Worm (Caenorhabditis elegans): ENCODE data around the gene srz-9.

Gene srz-9

DNA sequence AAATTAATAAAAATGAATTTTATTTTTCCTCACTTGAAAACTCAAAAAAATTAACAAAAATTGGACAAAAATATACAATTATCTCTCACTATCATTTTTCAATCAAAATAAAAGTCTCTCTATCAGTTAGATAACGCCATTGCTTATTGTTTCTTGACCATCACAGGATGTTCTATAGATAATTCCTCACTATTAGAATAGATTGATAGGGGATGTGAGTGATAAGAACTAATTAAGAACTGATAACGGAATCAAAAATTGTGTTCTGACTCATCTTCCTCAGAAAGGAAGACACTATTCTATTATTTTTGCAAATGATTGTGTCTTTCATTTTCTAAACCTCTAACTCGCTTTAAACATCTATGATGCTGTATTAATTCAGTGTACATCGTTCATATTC lies 25.3 kb downstream of the srz-9 start:
- TF ChIP-seq ama-1 (optimal IDR thresholded peaks at IDR 0.05), result no peak
- TF ChIP-seq elt-3 (tag; optimal IDR thresholded peaks at IDR 0.05), result peak in 1 of 3 experiments; percentile 51
- TF ChIP-seq pqm-1 (tag; optimal IDR thresholded peaks at IDR 0.05), result peak; percentile 87
- no peak for TF ChIP-seq ceh-28 (tag; optimal IDR thresholded peaks at IDR 0.05)
- peak; percentile 31 for TF ChIP-seq jun-1 (tag; optimal IDR thresholded peaks at IDR 0.05)
- TF ChIP-seq elt-2 (tag; optimal IDR thresholded peaks at IDR 0.05), result peak; percentile 75

DNA sequence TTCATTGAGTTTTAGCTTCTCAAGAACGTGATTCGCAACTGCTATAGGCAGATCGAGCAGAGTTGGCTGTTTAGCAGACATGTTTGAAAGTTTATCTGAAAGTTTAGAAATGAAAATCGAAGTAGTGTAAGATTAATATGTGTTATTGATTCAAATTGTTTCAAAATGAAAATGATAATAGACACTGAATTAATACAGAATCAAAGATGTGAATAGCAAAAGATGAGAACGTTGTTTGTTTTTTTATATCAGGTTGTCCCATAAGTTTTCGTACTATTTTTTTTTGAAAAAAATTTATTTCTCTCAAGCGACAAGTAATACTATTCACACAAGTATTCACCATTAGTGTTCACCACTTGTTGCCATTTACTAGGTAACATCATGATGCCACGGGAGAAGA lies 29.3 kb downstream of the srz-9 start, which contains the start of gene fbxa-36:
fbxa-36 (minus strand) TSS at position 101 of the 400 bp plus-strand sequence.
- TF ChIP-seq nhr-11 (tag; optimal IDR thresholded peaks at IDR 0.05) (no peak), nhr-28 (tag; optimal IDR thresholded peaks at IDR 0.05) (no peak), fos-1 (tag; optimal IDR thresholded peaks at IDR 0.05) (no peak), unc-39 (tag; optimal IDR thresholded peaks at IDR 0.05) (no peak), pqm-1 (tag; optimal IDR thresholded peaks at IDR 0.05) (no peak), nhr-43 (tag; optimal IDR thresholded peaks at IDR 0.05; ENCODE audit: poor library complexity, severe bottlenecking) (no peak), ZK546.5 (tag; optimal IDR thresholded peaks at IDR 0.05) (no peak), nhr-67 (tag; optimal IDR thresholded peaks at IDR 0.05) (no peak), skn-1 (tag; optimal IDR thresholded peaks at IDR 0.05) (no peak), fkh-2 (tag; optimal IDR thresholded peaks at IDR 0.05) (no peak), daf-12 (tag; optimal IDR thresholded peaks at IDR 0.05) (no peak), eor-1 (tag; optimal IDR thresholded peaks at IDR 0.05) (no peak)

DNA sequence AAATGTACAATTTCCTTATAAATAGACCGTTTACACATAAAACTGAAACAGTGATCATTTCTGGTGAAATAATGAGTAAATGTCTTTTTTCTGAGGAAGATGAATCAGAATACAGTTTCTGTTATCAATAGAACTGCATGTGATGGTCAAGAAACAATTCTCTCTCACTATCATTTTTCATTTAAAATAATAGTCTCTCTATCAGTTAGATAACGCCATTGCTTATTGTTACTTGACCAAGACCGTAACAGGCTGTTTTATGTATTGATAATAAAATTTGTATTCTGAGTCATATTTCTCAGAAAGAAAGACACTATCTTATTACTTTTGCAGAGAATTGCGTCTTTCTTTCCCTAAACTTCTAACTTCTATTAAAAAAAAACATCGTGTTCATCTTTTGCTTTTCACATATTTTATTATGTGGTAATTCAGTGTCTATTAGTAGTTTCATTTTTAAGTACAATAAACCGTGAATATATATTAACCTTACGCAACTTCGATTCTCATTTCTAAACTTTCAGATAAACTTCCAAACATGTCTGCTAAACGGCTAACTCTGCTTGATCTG lies 31.4 kb downstream of the srz-9 start, which contains the start of gene fbxa-35:
fbxa-35 (plus strand) TSS at position 518 of the 568 bp plus-strand sequence.
- no peak for TF ChIP-seq pha-4 (tag; optimal IDR thresholded peaks at IDR 0.05)
- TF ChIP-seq elt-2 (tag; optimal IDR thresholded peaks at IDR 0.05), result peak; percentile 63
- no peak for TF ChIP-seq nhr-43 (tag; optimal IDR thresholded peaks at IDR 0.05; ENCODE audit: poor library complexity, severe bottlenecking)
- no peak for TF ChIP-seq snpc-4 (tag; optimal IDR thresholded peaks at IDR 0.05)
- no peak for TF ChIP-seq nhr-12 (tag; optimal IDR thresholded peaks at IDR 0.05)
- TF ChIP-seq nhr-11 (tag; optimal IDR thresholded peaks at IDR 0.05), result no peak
- peak; percentile 86 for TF ChIP-seq pqm-1 (tag; optimal IDR thresholded peaks at IDR 0.05)

DNA sequence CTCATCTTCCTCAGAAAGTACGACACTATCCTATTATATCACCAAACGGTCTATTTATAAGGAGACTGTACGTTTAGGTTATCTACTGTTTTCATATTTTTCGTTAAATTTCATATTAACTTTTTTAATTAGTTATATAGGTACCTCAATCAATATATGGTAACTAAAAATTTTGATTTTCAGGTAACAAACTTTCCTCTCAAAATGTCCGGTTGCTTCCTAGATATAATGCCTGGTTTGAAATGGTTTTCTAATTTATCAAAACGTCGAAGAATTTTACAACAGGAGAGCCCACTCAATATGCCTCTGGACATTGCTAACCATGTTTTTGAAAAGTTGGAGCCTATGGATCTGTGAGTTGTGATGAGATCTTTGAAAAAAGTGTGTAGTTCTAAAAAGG lies 33.8 kb downstream of the srz-9 start, which contains the start of gene fbxa-28:
fbxa-28 (plus strand) TSS at position 301 of the 400 bp plus-strand sequence.
- TF ChIP-seq nhr-12 (tag; optimal IDR thresholded peaks at IDR 0.05) (no peak), nfya-1 (tag; optimal IDR thresholded peaks at IDR 0.05; ENCODE audit: insufficient read depth) (no peak), nhr-67 (tag; optimal IDR thresholded peaks at IDR 0.05) (no peak), ztf-4 (tag; optimal IDR thresholded peaks at IDR 0.05) (no peak), R02D3.7 (tag; optimal IDR thresholded peaks at IDR 0.05) (no peak), daf-12 (tag; optimal IDR thresholded peaks at IDR 0.05) (no peak), hmg-11 (tag; optimal IDR thresholded peaks at IDR 0.05) (no peak), lsy-12 (tag; optimal IDR thresholded peaks at IDR 0.05) (no peak), fkh-10 (GFP tag; optimal IDR thresholded peaks at IDR 0.05) (no peak), nhr-43 (tag; optimal IDR thresholded peaks at IDR 0.05; ENCODE audit: poor library complexity, severe bottlenecking) (no peak), egl-27 (tag; optimal IDR thresholded peaks at IDR 0.05) (no peak), sea-2 (GFP tag; optimal IDR thresholded peaks at IDR 0.05) (no peak), lin-39 (tag; optimal IDR thresholded peaks at IDR 0.05) (no peak), ceh-82 (tag; optimal IDR thresholded peaks at IDR 0.05) (no peak)

DNA sequence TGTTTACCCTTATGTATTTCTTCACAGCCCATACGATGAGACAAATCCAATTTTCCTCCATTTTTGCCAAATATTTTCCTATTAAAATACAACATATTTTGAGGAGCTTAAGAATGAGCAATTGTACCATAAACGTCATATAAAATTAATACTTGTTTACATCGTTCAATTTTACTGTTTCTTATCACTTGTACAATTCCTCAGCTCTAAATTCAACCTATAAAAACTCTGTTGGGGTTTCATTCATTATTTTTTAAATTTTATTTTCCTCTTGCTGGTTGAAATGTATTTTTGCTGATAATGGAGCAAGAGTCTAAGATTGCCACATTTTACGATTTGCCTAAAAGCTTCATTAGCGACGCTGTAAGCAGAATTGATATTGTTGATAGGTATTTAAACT lies 39.6 kb downstream of the srz-9 start, which contains the start of gene fbxa-75:
fbxa-75 (plus strand) TSS at position 301 of the 400 bp plus-strand sequence.
- no peak for TF ChIP-seq egl-27 (tag; optimal IDR thresholded peaks at IDR 0.05)
- TF ChIP-seq nfya-1 (tag; optimal IDR thresholded peaks at IDR 0.05; ENCODE audit: insufficient read depth), result no peak
- TF ChIP-seq ceh-9 (tag; optimal IDR thresholded peaks at IDR 0.05), result no peak
- no peak for TF ChIP-seq mdl-1 (tag; optimal IDR thresholded peaks at IDR 0.05)
- no peak for TF ChIP-seq snpc-4 (tag; optimal IDR thresholded peaks at IDR 0.05)
- TF ChIP-seq fkh-10 (GFP tag; optimal IDR thresholded peaks at IDR 0.05), result no peak
- no peak for TF ChIP-seq pha-4 (tag; optimal IDR thresholded peaks at IDR 0.05)
- no peak for TF ChIP-seq mml-1 (tag; optimal IDR thresholded peaks at IDR 0.05)
- no peak for TF ChIP-seq nhr-28 (tag; optimal IDR thresholded peaks at IDR 0.05)
- TF ChIP-seq fkh-2 (tag; optimal IDR thresholded peaks at IDR 0.05), result no peak
- TF ChIP-seq zag-1 (tag; optimal IDR thresholded peaks at IDR 0.05), result no peak
- TF ChIP-seq skn-1 (tag; optimal IDR thresholded peaks at IDR 0.05), result no peak
- TF ChIP-seq nhr-43 (tag; optimal IDR thresholded peaks at IDR 0.05; ENCODE audit: poor library complexity, severe bottlenecking), result no peak
- no peak for TF ChIP-seq nhr-237 (tag; optimal IDR thresholded peaks at IDR 0.05)
- no peak for TF ChIP-seq nhr-67 (tag; optimal IDR thresholded peaks at IDR 0.05)
- no peak for TF ChIP-seq aly-2 (tag; optimal IDR thresholded peaks at IDR 0.05)
- TF ChIP-seq ceh-16 (tag; optimal IDR thresholded peaks at IDR 0.05), result no peak
